Fruit fly (Drosophila melanogaster): Measurements from ENCODE around the gene mIF2.
A peak's percentile ranks its signal among the peaks of the same experiment; 100 is the strongest.

Gene mIF2

dm6 chr3R:28585076-28585821 lies 40.6 kb upstream of the mIF2 start, which contains the start of gene fkh (continued):
- TF ChIP-seq CG6276 (GFP tag; optimal IDR thresholded peaks at IDR 0.05) (peak; percentile 12), Met (GFP tag; optimal IDR thresholded peaks at IDR 0.05) (peak; percentile 53), CG34406 (GFP tag; optimal IDR thresholded peaks at IDR 0.05) (peak; percentile 72), CG8319 (GFP tag; optimal IDR thresholded peaks at IDR 0.05) (peak; percentile 48), CG4318 (GFP tag; optimal IDR thresholded peaks at IDR 0.05) (no peak), net (GFP tag; optimal IDR thresholded peaks at IDR 0.05) (peak; percentile 66), Blimp-1 (GFP tag; optimal IDR thresholded peaks at IDR 0.05) (peak; percentile 70), CG11762 (GFP tag; optimal IDR thresholded peaks at IDR 0.05; ENCODE audit: insufficient read depth) (no peak), fd59A (GFP tag; optimal IDR thresholded peaks at IDR 0.05) (peak; percentile 48), Hr39 (GFP tag; optimal IDR thresholded peaks at IDR 0.05) (peak; percentile 8), Sox15 (GFP tag; optimal IDR thresholded peaks at IDR 0.05) (no peak), Eip93F (GFP tag; optimal IDR thresholded peaks at IDR 0.05) (no peak), Hr4 (GFP tag; optimal IDR thresholded peaks at IDR 0.05) (no peak), achi (GFP tag; optimal IDR thresholded peaks at IDR 0.05) (peak; percentile 67), Hr38 (GFP tag; optimal IDR thresholded peaks at IDR 0.05) (no peak), eg (GFP tag; IDR thresholded peaks at IDR 0.05) (peak; percentile 72; the same call in 2 of the 3 replicates)

- no peak for TF ChIP-seq Met (GFP tag; optimal IDR thresholded peaks at IDR 0.05)
- no peak for TF ChIP-seq Ets96B (tag; optimal IDR thresholded peaks at IDR 0.05)
Observed at dm6 chr3R:28584237-28584834, 39.7 kb upstream of the mIF2 start.

- no peak for TF ChIP-seq Eip93F (GFP tag; optimal IDR thresholded peaks at IDR 0.05)
- no peak for TF ChIP-seq Hr39 (GFP tag; optimal IDR thresholded peaks at IDR 0.05)
- TF ChIP-seq Sox14 (GFP tag; optimal IDR thresholded peaks at IDR 0.05) = no peak
- TF ChIP-seq Ets21C (GFP tag; optimal IDR thresholded peaks at IDR 0.05) = no peak
- TF ChIP-seq salr (GFP tag; optimal IDR thresholded peaks at IDR 0.05) = no peak
- TF ChIP-seq cyc (GFP tag; optimal IDR thresholded peaks at IDR 0.05) = no peak
- TF ChIP-seq CG31627 (GFP tag; optimal IDR thresholded peaks at IDR 0.05) = no peak
Observed at dm6 chr3R:28582629-28583028, 38.0 kb upstream of the mIF2 start.

DNA sequence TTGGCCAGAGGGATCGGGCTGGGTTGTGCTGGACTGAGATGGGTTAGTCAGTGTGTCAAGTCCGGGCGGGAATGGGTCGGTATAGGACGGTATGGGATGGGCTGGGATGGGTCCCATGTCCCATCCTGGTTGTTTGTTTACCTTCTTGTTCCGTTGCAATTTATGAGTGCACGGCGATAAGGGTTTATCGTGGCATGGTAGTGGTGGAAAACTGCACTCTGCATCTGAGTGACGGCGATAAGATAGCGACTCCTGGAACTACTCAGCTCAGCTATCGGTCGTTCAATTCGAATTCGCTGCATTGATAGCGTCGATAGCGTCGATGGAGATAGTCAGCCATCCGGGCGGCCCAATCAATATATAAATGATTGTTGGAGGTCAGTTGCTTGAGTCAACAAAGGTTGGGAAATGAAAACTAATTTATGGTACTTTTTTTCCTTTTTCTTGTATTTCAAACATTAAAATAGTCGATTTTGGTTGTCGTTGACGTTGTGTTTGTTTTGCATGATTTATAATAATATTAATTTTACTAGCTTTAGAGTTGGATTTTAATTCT lies 36.0 kb upstream of the mIF2 start:
- no peak for TF ChIP-seq Eip93F (GFP tag; optimal IDR thresholded peaks at IDR 0.05)
- TF ChIP-seq Hr4 (GFP tag; optimal IDR thresholded peaks at IDR 0.05) = no peak
- no peak for TF ChIP-seq CG9139 (GFP tag; optimal IDR thresholded peaks at IDR 0.05)
- TF ChIP-seq CG7368 (GFP tag; optimal IDR thresholded peaks at IDR 0.05) = no peak
- no peak for TF ChIP-seq Blimp-1 (GFP tag; optimal IDR thresholded peaks at IDR 0.05)
- TF ChIP-seq Smox (GFP tag; optimal IDR thresholded peaks at IDR 0.05) = no peak
- peak; percentile 95 for TF ChIP-seq fkh (GFP tag; optimal IDR thresholded peaks at IDR 0.05)
- no peak for TF ChIP-seq Sox102F (GFP tag; optimal IDR thresholded peaks at IDR 0.05)
- no peak for TF ChIP-seq Met (GFP tag; optimal IDR thresholded peaks at IDR 0.05)
- TF ChIP-seq CG6792 (GFP tag; optimal IDR thresholded peaks at IDR 0.05) = no peak
- TF ChIP-seq pdm3 (GFP tag; optimal IDR thresholded peaks at IDR 0.05) = no peak
- peak; percentile 14 for TF ChIP-seq Eip78C (GFP tag)
- no peak for TF ChIP-seq CG32006 (GFP tag; optimal IDR thresholded peaks at IDR 0.05)
- no peak for TF ChIP-seq fd85E (GFP tag; optimal IDR thresholded peaks at IDR 0.05)
- TF ChIP-seq topi (GFP tag; optimal IDR thresholded peaks at IDR 0.05) = no peak
